Fruit fly (Drosophila melanogaster) Kc167 (cell line): Measurements from ENCODE around the gene CG10347.

Source experiments
- Myc ChIP-seq: fragments of >200 bp; optimal IDR thresholded peaks from 2 replicates; lab custom pipeline; 2017; ENCODE audit warnings: missing external identifiers
- h ChIP-seq: fragments of >200 bp; optimal IDR thresholded peaks from 3 replicates; lab custom pipeline; 2018; ENCODE audit warnings: missing external identifiers
- psq ChIP-seq: fragments of >200 bp; optimal IDR thresholded peaks from 2 replicates; lab custom pipeline; 2017; ENCODE audit warnings: missing external identifiers

dm6 chrX:11856867-11857266 lies 2.1 kb upstream of the CG10347 start:
- TF ChIP-seq h: no peak
- TF ChIP-seq Myc (lab: Kevin White, UChicago): no peak
- no peak for TF ChIP-seq psq
